Worm (Caenorhabditis elegans) whole organism, late embryonic: ENCODE measurements around the gene cisd-1.

ENCODE experiments used
- C08G9.2 ChIP-seq: sonication (generic microtip); optimal IDR thresholded peaks from 2 replicates; lab custom pipeline; 2016; ENCODE audit warnings: mild to moderate bottlenecking, missing genetic modification characterization, moderate library complexity, missing compliant biosample characterization
- C38D4.7 ChIP-seq: fragments of 200-800 bp; sonication (Bioruptor generic); optimal IDR thresholded peaks from 2 replicates; lab custom pipeline; 2018; ENCODE audit warnings: mild to moderate bottlenecking, missing genetic modification characterization, moderate library complexity, missing compliant biosample characterization
- K09A11.1 ChIP-seq: sonication (generic microtip); optimal IDR thresholded peaks from 2 replicates; lab custom pipeline; 2017; ENCODE audit warnings: antibody characterized with exemption, mild to moderate bottlenecking, missing genetic modification characterization, missing compliant biosample characterization; ENCODE audit not compliant: insufficient read depth
- T23F11.4 ChIP-seq: fragments of 200-800 bp; sonication (Bioruptor generic); optimal IDR thresholded peaks from 2 replicates; lab custom pipeline; 2018; ENCODE audit warnings: mild to moderate bottlenecking, missing genetic modification characterization, missing compliant biosample characterization
- Y22D7AL.16 ChIP-seq: sonication (generic microtip); optimal IDR thresholded peaks from 2 replicates; lab custom pipeline; 2016; ENCODE audit warnings: missing genetic modification characterization, missing compliant biosample characterization
- ceh-14 ChIP-seq: sonication (generic microtip); optimal IDR thresholded peaks from 2 replicates; lab custom pipeline; 2016; ENCODE audit warnings: missing genotype, missing genetic modification characterization, missing compliant biosample characterization
- ceh-2 ChIP-seq: sonication (generic microtip); optimal IDR thresholded peaks from 2 replicates; lab custom pipeline; 2016; ENCODE audit warnings: missing genotype, missing genetic modification characterization, missing compliant biosample characterization
- ceh-22 ChIP-seq: sonication (generic microtip); optimal IDR thresholded peaks from 2 replicates; lab custom pipeline; 2017; ENCODE audit warnings: missing biosample characterization, missing genetic modification characterization
- ceh-30 ChIP-seq: fragments of 150-350 bp; optimal IDR thresholded peaks from 2 replicates; lab custom pipeline; 2014; ENCODE audit warnings: missing biosample characterization, missing genetic modification characterization
- ceh-34 ChIP-seq: sonication (generic microtip); optimal IDR thresholded peaks from 2 replicates; lab custom pipeline; 2016; ENCODE audit warnings: mild to moderate bottlenecking, missing genetic modification characterization, missing compliant biosample characterization
- ceh-48 ChIP-seq: sonication (generic microtip); optimal IDR thresholded peaks from 2 replicates; lab custom pipeline; 2016; ENCODE audit warnings: missing genetic modification characterization, inconsistent platforms, missing compliant biosample characterization
- ceh-9 ChIP-seq: sonication (generic microtip); optimal IDR thresholded peaks from 2 replicates; lab custom pipeline; 2016; ENCODE audit warnings: mild to moderate bottlenecking, missing genetic modification characterization, inconsistent platforms, missing compliant biosample characterization
- dve-1 ChIP-seq: sonication (generic microtip); optimal IDR thresholded peaks from 2 replicates; lab custom pipeline; 2017; ENCODE audit warnings: antibody characterized with exemption, mild to moderate bottlenecking, missing genetic modification characterization, missing compliant biosample characterization
- elt-4 ChIP-seq: sonication (generic microtip); optimal IDR thresholded peaks from 2 replicates; lab custom pipeline; 2016; ENCODE audit warnings: missing genetic modification characterization, missing compliant biosample characterization
- ets-4 ChIP-seq: sonication (generic microtip); optimal IDR thresholded peaks from 2 replicates; lab custom pipeline; 2016; ENCODE audit warnings: missing genetic modification characterization, missing compliant biosample characterization
- eyg-1 ChIP-seq: sonication (generic microtip); optimal IDR thresholded peaks from 2 replicates; lab custom pipeline; 2016; ENCODE audit warnings: missing genotype, missing genetic modification characterization, missing compliant biosample characterization
- fax-1 ChIP-seq: sonication (generic microtip); optimal IDR thresholded peaks from 2 replicates; lab custom pipeline; 2016; ENCODE audit warnings: missing genotype, missing genetic modification characterization, missing compliant biosample characterization
- fkh-10 ChIP-seq: fragments of 150-350 bp; optimal IDR thresholded peaks from 2 replicates; lab custom pipeline; 2014; ENCODE audit warnings: missing biosample characterization, missing genetic modification reagents, missing genetic modification characterization
- hlh-15 ChIP-seq: sonication (generic microtip); optimal IDR thresholded peaks from 2 replicates; lab custom pipeline; 2016; ENCODE audit warnings: missing genetic modification characterization, missing compliant biosample characterization
- hlh-6 ChIP-seq: sonication (generic microtip); optimal IDR thresholded peaks from 2 replicates; lab custom pipeline; 2016; ENCODE audit warnings: missing genotype, missing genetic modification characterization, missing compliant biosample characterization
- hlh-8 ChIP-seq: sonication (generic microtip); optimal IDR thresholded peaks from 2 replicates; lab custom pipeline; 2016; ENCODE audit warnings: missing genotype, missing genetic modification characterization, missing compliant biosample characterization
- pat-9 ChIP-seq: fragments of 200-800 bp; sonication (Bioruptor generic); optimal IDR thresholded peaks from 2 replicates; lab custom pipeline; 2018; ENCODE audit warnings: mild to moderate bottlenecking, missing genetic modification characterization, moderate library complexity, missing compliant biosample characterization
- pax-1 ChIP-seq: fragments of 150-350 bp; optimal IDR thresholded peaks from 2 replicates; lab custom pipeline; 2014; ENCODE audit warnings: missing biosample characterization, missing genetic modification characterization
- pha-2 ChIP-seq: sonication (generic microtip); optimal IDR thresholded peaks from 2 replicates; lab custom pipeline; 2017; ENCODE audit warnings: mild to moderate bottlenecking, missing genetic modification characterization, missing compliant biosample characterization
- pqm-1 ChIP-seq: sonication (generic microtip); optimal IDR thresholded peaks from 2 replicates; lab custom pipeline; 2016; ENCODE audit warnings: missing genetic modification characterization, missing compliant biosample characterization
- pros-1 ChIP-seq: fragments of 150-350 bp; optimal IDR thresholded peaks from 2 replicates; lab custom pipeline; 2014; ENCODE audit warnings: missing biosample characterization, missing genetic modification reagents, missing genetic modification characterization
- ref-2 ChIP-seq: sonication (generic microtip); optimal IDR thresholded peaks from 2 replicates; lab custom pipeline; 2016; ENCODE audit warnings: missing genetic modification characterization, missing compliant biosample characterization
- sox-2 ChIP-seq: fragments of 200-800 bp; sonication (Bioruptor generic); IDR thresholded peaks from 2 replicates; pipeline ENCODE4 v1.3.6; 2022; ENCODE audit warnings: missing genetic modification reagents, missing genetic modification characterization, missing compliant biosample characterization
- sox-4 ChIP-seq: sonication (generic microtip); optimal IDR thresholded peaks from 2 replicates; lab custom pipeline; 2017; ENCODE audit warnings: mild to moderate bottlenecking, missing genetic modification characterization, inconsistent platforms, missing compliant biosample characterization
- tbx-7 ChIP-seq: sonication (generic microtip); optimal IDR thresholded peaks from 2 replicates; lab custom pipeline; 2016; ENCODE audit warnings: missing genotype, missing genetic modification characterization, missing compliant biosample characterization
- ttx-3 ChIP-seq: sonication (generic microtip); optimal IDR thresholded peaks from 2 replicates; lab custom pipeline; 2016; ENCODE audit warnings: missing genetic modification reagents, missing genetic modification characterization, missing compliant biosample characterization
- unc-3 ChIP-seq, 2 experiments: fragments of 200-800 bp in 1 of 2; sonication (Bioruptor generic) in 1 of 2; sonication (generic microtip) in 1 of 2; conservative IDR thresholded peaks in 1 of 2; optimal IDR thresholded peaks in 1 of 2; 2 replicates each; pipeline versions ENCODE4 v1.3.6 to Lab custom; 2016 to 2022; ENCODE audit warnings: missing compliant biosample characterization in 2 of 2, missing genetic modification characterization in 2 of 2, missing genetic modification reagents in 1 of 2
- unc-55 ChIP-seq: sonication (generic microtip); optimal IDR thresholded peaks from 2 replicates; lab custom pipeline; 2017; ENCODE audit warnings: missing biosample characterization, missing genetic modification reagents, missing genetic modification characterization
- zip-5 ChIP-seq: sonication (generic microtip); optimal IDR thresholded peaks from 2 replicates; lab custom pipeline; 2016; ENCODE audit warnings: missing genetic modification characterization, missing compliant biosample characterization

Gene cisd-1

DNA sequence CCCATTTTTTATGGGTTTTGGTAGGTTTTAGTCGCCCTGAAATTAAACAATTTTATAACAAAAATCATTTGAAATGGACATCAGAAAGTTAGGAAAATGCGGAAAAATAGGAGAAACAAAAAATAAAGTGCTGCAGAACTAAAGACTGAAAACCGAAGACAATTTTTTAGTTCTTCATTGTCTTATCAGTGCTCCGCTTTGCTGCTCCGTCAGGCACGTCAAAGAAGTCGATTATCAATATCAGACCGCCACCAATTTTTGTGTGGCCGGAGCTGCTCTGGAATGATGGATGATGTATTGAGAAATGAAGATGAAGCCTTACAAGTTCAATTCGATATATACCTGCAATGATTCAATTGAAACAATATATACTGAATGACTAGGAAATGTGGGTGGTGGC is 31.0 kb downstream of the cisd-1 start, which contains the start of gene vha-6:
vha-6 (minus strand) TSS at position 36 of the 400 bp plus-strand sequence.
- TF ChIP-seq dve-1 (tag; lab: Kevin White, UChicago): no peak
- TF ChIP-seq elt-4 (tag; lab: Kevin White, UChicago): no peak
- no peak for TF ChIP-seq pros-1
- TF ChIP-seq C38D4.7 (GFP tag; lab: Kevin White, UChicago): no peak
- TF ChIP-seq sox-4 (tag; lab: Kevin White, UChicago): no peak
- TF ChIP-seq C08G9.2 (tag; lab: Kevin White, UChicago): no peak
- no peak for TF ChIP-seq sox-2 (GFP tag; lab: Robert Waterston, UW)
- TF ChIP-seq pax-1 (tag; lab: Kevin White, UChicago): no peak
- TF ChIP-seq zip-5 (tag; lab: Kevin White, UChicago): no peak
- TF ChIP-seq eyg-1 (tag; lab: Kevin White, UChicago): no peak
- TF ChIP-seq ceh-34 (tag; lab: Kevin White, UChicago): no peak

DNA sequence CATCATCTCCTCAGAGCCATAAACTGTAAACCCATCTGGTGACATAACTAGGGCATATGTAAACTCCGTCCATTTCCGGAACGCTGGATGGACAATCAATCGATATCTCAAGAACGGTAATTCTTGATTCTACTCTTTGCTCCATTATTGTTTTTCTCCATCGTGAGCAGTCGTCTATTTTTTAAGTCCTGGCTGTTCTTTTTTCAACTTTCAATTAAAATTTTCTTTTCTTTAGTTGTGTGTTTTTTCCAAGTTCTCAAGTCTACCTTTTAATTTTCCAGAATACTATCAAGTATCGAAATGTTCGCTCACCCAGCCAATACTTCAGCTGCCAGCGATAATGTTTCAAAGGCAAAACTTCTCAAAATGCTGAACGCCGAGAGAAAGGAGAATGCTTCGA is 35.5 kb downstream of the cisd-1 start, which contains the start of gene C05D12.5:
C05D12.5 (plus strand) TSS at position 301 of the 400 bp plus-strand sequence.
- TF ChIP-seq pat-9: no peak
- TF ChIP-seq ttx-3 (tag; lab: Kevin White, UChicago): no peak
- no peak for TF ChIP-seq fkh-10 (GFP tag; lab: Kevin White, UChicago)
- TF ChIP-seq ceh-22 (tag; lab: Kevin White, UChicago): no peak
- TF ChIP-seq ref-2 (tag; lab: Kevin White, UChicago): no peak
- TF ChIP-seq ceh-48 (tag; lab: Kevin White, UChicago): no peak
- TF ChIP-seq hlh-6: no peak

ce11 chrII:11431584-11431983 is 37.8 kb downstream of the cisd-1 start, which contains the start of gene C05D12.4:
TSS of gene C05D12.4 (plus strand) at chrII:11431884.
- no peak for TF ChIP-seq dve-1 (tag; lab: Kevin White, UChicago)
- no peak for TF ChIP-seq pat-9
- TF ChIP-seq ceh-2 (tag; lab: Kevin White, UChicago): no peak
- no peak for TF ChIP-seq ceh-48 (tag; lab: Kevin White, UChicago)
- TF ChIP-seq hlh-15 (tag; lab: Kevin White, UChicago): no peak
- TF ChIP-seq pqm-1 (tag; lab: Kevin White, UChicago): no peak

- TF ChIP-seq K09A11.1 (tag; lab: Kevin White, UChicago) (no peak), T23F11.4 (GFP tag; lab: Kevin White, UChicago) (no peak), pha-2 (tag; lab: Kevin White, UChicago) (no peak), ets-4 (tag; lab: Kevin White, UChicago) (no peak), pat-9 (no peak), ceh-9 (tag; lab: Kevin White, UChicago) (no peak), ref-2 (tag; lab: Kevin White, UChicago) (no peak), unc-3 (GFP tag; conservative IDR thresholded peaks at IDR 0.05; lab: Robert Waterston, UW) (no peak), unc-3 (tag; optimal IDR thresholded peaks at IDR 0.05; lab: Kevin White, UChicago) (no peak), hlh-8 (tag; lab: Kevin White, UChicago) (no peak), ceh-34 (tag; lab: Kevin White, UChicago) (no peak), unc-55 (GFP tag; lab: Kevin White, UChicago) (no peak), fax-1 (tag; lab: Kevin White, UChicago) (no peak), ceh-14 (tag; lab: Kevin White, UChicago) (no peak), tbx-7 (tag; lab: Kevin White, UChicago) (no peak), Y22D7AL.16 (no peak), ceh-30 (tag; lab: Kevin White, UChicago) (no peak)
Measured at ce11 chrII:11428599-11428998, 40.8 kb downstream of the cisd-1 start.
